Worm (Caenorhabditis elegans): Measurements from ENCODE around the gene arrd-2.

- no peak for TF ChIP-seq skn-1 (tag; optimal IDR thresholded peaks at IDR 0.05)
- TF ChIP-seq nhr-28 (tag; optimal IDR thresholded peaks at IDR 0.05), result no peak
- TF ChIP-seq zag-1 (tag; optimal IDR thresholded peaks at IDR 0.05), result no peak
- TF ChIP-seq nhr-237 (tag; optimal IDR thresholded peaks at IDR 0.05), result no peak
- TF ChIP-seq tbx-2 (tag; optimal IDR thresholded peaks at IDR 0.05), result no peak
- no peak for TF ChIP-seq grh-1 (GFP tag; IDR thresholded peaks at IDR 0.05)
These were observed 36.0 kb downstream of the arrd-2 start, which contains the start of gene chil-15 for ce11 chrII:9443522-9443921.
